Worm (Caenorhabditis elegans) whole organism, L1 larva: Measurements from ENCODE around the gene Y75B8A.7.

Source experiments
- C04F5.9 ChIP-seq: sonication (generic microtip); optimal IDR thresholded peaks from 2 replicates; lab custom pipeline; 2016; ENCODE audit warnings: missing genetic modification characterization, missing compliant biosample characterization
- C16A3.4 ChIP-seq: fragments of 150-350 bp; optimal IDR thresholded peaks from 2 replicates; lab custom pipeline; 2014; ENCODE audit warnings: missing biosample characterization, missing genetic modification characterization
- C34B4.2 ChIP-seq: sonication (generic microtip); optimal IDR thresholded peaks from 2 replicates; lab custom pipeline; 2017; ENCODE audit warnings: mild to moderate bottlenecking, missing genetic modification characterization, missing compliant biosample characterization
- aha-1 ChIP-seq: fragments of 150-350 bp; optimal IDR thresholded peaks from 2 replicates; lab custom pipeline; 2014; ENCODE audit warnings: missing biosample characterization, missing genetic modification characterization
- ama-1 ChIP-seq: fragments of 150-350 bp; optimal IDR thresholded peaks from 2 replicates; lab custom pipeline; 2014
- ceh-63 ChIP-seq: fragments of 200-800 bp; sonication (Bioruptor generic); optimal IDR thresholded peaks from 2 replicates; lab custom pipeline; 2018; ENCODE audit warnings: mild to moderate bottlenecking, missing genetic modification characterization, missing compliant biosample characterization
- ceh-8 ChIP-seq: fragments of 200-800 bp; sonication (Bioruptor generic); optimal IDR thresholded peaks from 2 replicates; lab custom pipeline; 2018; ENCODE audit warnings: mild to moderate bottlenecking, missing genetic modification characterization, moderate library complexity, missing compliant biosample characterization
- ceh-90 ChIP-seq: sonication (generic microtip); optimal IDR thresholded peaks from 2 replicates; lab custom pipeline; 2016; ENCODE audit warnings: missing genetic modification characterization, missing compliant biosample characterization
- ces-1 ChIP-seq: fragments of 150-350 bp; optimal IDR thresholded peaks from 2 replicates; lab custom pipeline; 2014; ENCODE audit warnings: missing biosample characterization, missing genetic modification reagents, missing genetic modification characterization
- dsc-1 ChIP-seq: sonication (generic microtip); optimal IDR thresholded peaks from 2 replicates; lab custom pipeline; 2016; ENCODE audit warnings: mild to moderate bottlenecking, missing genetic modification characterization, missing compliant biosample characterization
- efl-1 ChIP-seq, 4 experiments: fragments of 150-350 bp; optimal IDR thresholded peaks in 3 of 4; peaks in 1 of 4; 1 replicate in 1 of 4; 2 replicates in 3 of 4; lab custom pipeline; 2014; ENCODE audit warnings: missing biosample characterization in 2 of 4, missing genetic modification characterization in 2 of 4, missing genetic modification reagents in 2 of 4
- egl-27 ChIP-seq, 2 experiments: fragments of 150-350 bp in 1 of 2; sonication (generic microtip); optimal IDR thresholded peaks; 3 replicates each; lab custom pipeline; 2017 to 2018; ENCODE audit warnings: missing biosample characterization in 2 of 2, missing genetic modification characterization in 2 of 2, missing genetic modification reagents in 2 of 2
- elt-2 ChIP-seq: sonication (generic microtip); optimal IDR thresholded peaks from 2 replicates; lab custom pipeline; 2016; ENCODE audit warnings: missing genetic modification characterization, mild to moderate bottlenecking, inconsistent platforms, missing compliant biosample characterization, missing genetic modification reagents
- elt-3 ChIP-seq, 6 experiments: fragments of 150-350 bp in 1 of 6; sonication (generic microtip); optimal IDR thresholded peaks; 2 replicates each; lab custom pipeline; 2017 to 2018; ENCODE audit warnings: missing biosample characterization in 6 of 6, missing genetic modification characterization in 6 of 6, inconsistent platforms in 1 of 6
- ets-5 ChIP-seq: fragments of 200-800 bp; sonication (Bioruptor generic); IDR thresholded peaks from 2 replicates; pipeline ENCODE4 v1.3.6; 2022; ENCODE audit warnings: missing genetic modification characterization, missing compliant biosample characterization
- fkh-10 ChIP-seq: sonication (generic microtip); optimal IDR thresholded peaks from 2 replicates; lab custom pipeline; 2017; ENCODE audit warnings: missing biosample characterization, missing genetic modification reagents, missing genetic modification characterization
- fkh-4 ChIP-seq: sonication (generic microtip); optimal IDR thresholded peaks from 2 replicates; lab custom pipeline; 2016; ENCODE audit warnings: missing compliant biosample characterization, missing genetic modification characterization, borderline replicate concordance
- fkh-8 ChIP-seq: sonication (generic microtip); optimal IDR thresholded peaks from 2 replicates; lab custom pipeline; 2016; ENCODE audit warnings: mild to moderate bottlenecking, missing genetic modification characterization, missing compliant biosample characterization
- fos-1 ChIP-seq: fragments of 150-350 bp; optimal IDR thresholded peaks from 2 replicates; lab custom pipeline; 2014; ENCODE audit warnings: missing biosample characterization, missing genetic modification characterization
- hlh-17 ChIP-seq: fragments of 200-800 bp; sonication (Bioruptor generic); optimal IDR thresholded peaks from 2 replicates; lab custom pipeline; 2018; ENCODE audit warnings: missing genetic modification characterization, mild to moderate bottlenecking, missing compliant biosample characterization, moderate library complexity, borderline replicate concordance
- irx-1 ChIP-seq: sonication (generic microtip); optimal IDR thresholded peaks from 2 replicates; lab custom pipeline; 2016; ENCODE audit warnings: missing genetic modification characterization, missing compliant biosample characterization
- jun-1 ChIP-seq: fragments of 150-350 bp; optimal IDR thresholded peaks from 2 replicates; lab custom pipeline; 2014; ENCODE audit warnings: missing biosample characterization, missing genetic modification reagents, missing genetic modification characterization
- lin-15B ChIP-seq: fragments of 150-350 bp; sonication (generic microtip); optimal IDR thresholded peaks from 3 replicates; lab custom pipeline; 2014; ENCODE audit warnings: missing biosample characterization, missing genetic modification characterization
- lin-35 ChIP-seq, 2 experiments: fragments of 150-350 bp; optimal IDR thresholded peaks; 2 replicates each; lab custom pipeline; 2014; ENCODE audit warnings: missing biosample characterization in 2 of 2, missing genetic modification characterization in 2 of 2, missing genetic modification reagents in 2 of 2
- lsy-2 ChIP-seq, 2 experiments: fragments of 150-350 bp; optimal IDR thresholded peaks; 2 replicates each; lab custom pipeline; 2014; ENCODE audit warnings: missing biosample characterization in 2 of 2, missing genetic modification characterization in 2 of 2
- mab-9 ChIP-seq: fragments of 200-800 bp; sonication (Bioruptor generic); IDR thresholded peaks from 2 replicates; pipeline ENCODE4 v1.3.6; 2022; ENCODE audit warnings: missing genetic modification reagents, missing genetic modification characterization, missing compliant biosample characterization
- mdl-1 ChIP-seq, 2 experiments: fragments of 150-350 bp; optimal IDR thresholded peaks; 2 replicates each; lab custom pipeline; 2014 to 2017; ENCODE audit warnings: missing biosample characterization in 2 of 2, missing genetic modification characterization in 2 of 2, inconsistent platforms in 1 of 2
- mep-1 ChIP-seq: fragments of 150-350 bp; optimal IDR thresholded peaks from 2 replicates; lab custom pipeline; 2014; ENCODE audit warnings: missing biosample characterization, missing genetic modification characterization
- nhr-12 ChIP-seq: sonication (generic microtip); optimal IDR thresholded peaks from 2 replicates; lab custom pipeline; 2017; ENCODE audit warnings: missing biosample characterization, missing genetic modification characterization
- nhr-19 ChIP-seq: fragments of 200-800 bp; sonication (Bioruptor generic); conservative IDR thresholded peaks from 2 replicates; pipeline ENCODE4 v1.3.6; 2022; ENCODE audit warnings: missing genetic modification characterization, missing compliant biosample characterization
- nhr-20 ChIP-seq: sonication (generic microtip); optimal IDR thresholded peaks from 2 replicates; lab custom pipeline; 2016; ENCODE audit warnings: mild to moderate bottlenecking, missing genetic modification characterization, missing compliant biosample characterization
- nhr-237 ChIP-seq: fragments of 150-350 bp; optimal IDR thresholded peaks from 2 replicates; lab custom pipeline; 2014; ENCODE audit warnings: missing biosample characterization, missing genetic modification characterization
- nhr-28 ChIP-seq: fragments of 150-350 bp; optimal IDR thresholded peaks from 2 replicates; lab custom pipeline; 2014; ENCODE audit warnings: missing biosample characterization, missing genetic modification characterization
- nhr-84 ChIP-seq: sonication (generic microtip); optimal IDR thresholded peaks from 2 replicates; lab custom pipeline; 2017; ENCODE audit warnings: missing biosample characterization, missing genetic modification characterization
- nhr-85 ChIP-seq: sonication (generic microtip); peaks from one replicate; lab custom pipeline; 2016; ENCODE audit warnings: missing genetic modification characterization, inconsistent platforms, missing compliant biosample characterization
- pax-3 ChIP-seq: fragments of 200-800 bp; sonication (Bioruptor generic); optimal IDR thresholded peaks from 2 replicates; lab custom pipeline; 2018; ENCODE audit warnings: mild to moderate bottlenecking, missing genetic modification characterization, moderate library complexity, missing compliant biosample characterization
- pqm-1 ChIP-seq: sonication (generic microtip); optimal IDR thresholded peaks from 3 replicates; lab custom pipeline; 2017; ENCODE audit warnings: missing biosample characterization, missing genetic modification characterization
- snpc-4 ChIP-seq: fragments of 150-350 bp; optimal IDR thresholded peaks from 2 replicates; lab custom pipeline; 2014; ENCODE audit warnings: missing biosample characterization, missing genetic modification characterization
- snu-23 ChIP-seq: sonication (generic microtip); optimal IDR thresholded peaks from 2 replicates; lab custom pipeline; 2016; ENCODE audit warnings: missing genetic modification characterization, missing compliant biosample characterization
- sox-4 ChIP-seq: sonication (generic microtip); optimal IDR thresholded peaks from 2 replicates; lab custom pipeline; 2016; ENCODE audit warnings: missing genetic modification characterization, missing compliant biosample characterization
- sptf-1 ChIP-seq: fragments of 150-350 bp; optimal IDR thresholded peaks from 2 replicates; lab custom pipeline; 2014; ENCODE audit warnings: missing biosample characterization, missing genetic modification characterization
- swsn-7 ChIP-seq: sonication (generic microtip); optimal IDR thresholded peaks from 2 replicates; lab custom pipeline; 2016; ENCODE audit warnings: missing genetic modification characterization, missing compliant biosample characterization
- tlp-1 ChIP-seq: fragments of 150-350 bp; optimal IDR thresholded peaks from 2 replicates; lab custom pipeline; 2014; ENCODE audit warnings: missing biosample characterization, missing genetic modification characterization
- unc-30 ChIP-seq: sonication (generic microtip); optimal IDR thresholded peaks from 2 replicates; lab custom pipeline; 2017; ENCODE audit warnings: missing biosample characterization, missing genetic modification characterization
- unc-62 ChIP-seq: fragments of 150-350 bp; optimal IDR thresholded peaks from 2 replicates; lab custom pipeline; 2014; ENCODE audit warnings: missing biosample characterization, missing genetic modification reagents, missing genetic modification characterization
- unc-98 ChIP-seq: fragments of 200-800 bp; sonication (Bioruptor generic); IDR thresholded peaks from 2 replicates; pipeline ENCODE4 v1.3.6; 2022; ENCODE audit warnings: missing genetic modification characterization, missing compliant biosample characterization
- vab-15 ChIP-seq: sonication (generic microtip); optimal IDR thresholded peaks from 2 replicates; lab custom pipeline; 2017; ENCODE audit warnings: missing genotype, mild to moderate bottlenecking, missing genetic modification characterization, missing compliant biosample characterization
- xbp-1 ChIP-seq: sonication (generic microtip); optimal IDR thresholded peaks from 2 replicates; lab custom pipeline; 2016; ENCODE audit warnings: missing genetic modification characterization, missing compliant biosample characterization
- zag-1 ChIP-seq: fragments of 150-350 bp; optimal IDR thresholded peaks from 2 replicates; lab custom pipeline; 2014; ENCODE audit warnings: missing biosample characterization, missing genetic modification characterization
- zip-4 ChIP-seq: fragments of 200-800 bp; sonication (Bioruptor generic); optimal IDR thresholded peaks from 2 replicates; lab custom pipeline; 2018; ENCODE audit warnings: mild to moderate bottlenecking, missing genetic modification characterization, moderate library complexity, missing compliant biosample characterization
- ztf-11 ChIP-seq, 2 experiments: sonication (generic microtip); optimal IDR thresholded peaks; 2 replicates each; lab custom pipeline; 2016 to 2017; ENCODE audit warnings: missing genetic modification characterization in 2 of 2, missing biosample characterization in 1 of 2, missing compliant biosample characterization in 1 of 2

Y75B8A.7 gene

ce11 chrIII:12151100-12151499 lies 1.6 kb upstream of the Y75B8A.7 start:
- TF ChIP-seq efl-1 (optimal IDR thresholded peaks at IDR 0.05; lab: Kevin White, UChicago): no peak
- peak in 1 of 2 experiments; percentile 83 for TF ChIP-seq efl-1 (GFP tag; optimal IDR thresholded peaks at IDR 0.05 in 1 of 2; lab: Kevin White, UChicago)
- TF ChIP-seq C34B4.2 (tag; lab: Kevin White, UChicago): no peak

ce11 chrIII:12152157-12152556 lies 542 bp upstream of the Y75B8A.7 start:
- TF ChIP-seq sox-4 (tag; lab: Kevin White, UChicago): no peak
- no peak for TF ChIP-seq ztf-11 (tag; optimal IDR thresholded peaks at IDR 0.05; lab: Kevin White, UChicago)
- TF ChIP-seq nhr-28 (tag; lab: Kevin White, UChicago): no peak
- no peak for TF ChIP-seq vab-15 (tag; lab: Kevin White, UChicago)
- no peak for TF ChIP-seq mdl-1 (tag; optimal IDR thresholded peaks at IDR 0.05; lab: Kevin White, UChicago)
- peak; percentile 11 for TF ChIP-seq elt-2 (tag; lab: Kevin White, UChicago)
- no peak for TF ChIP-seq unc-62 (GFP tag; lab: Kevin White, UChicago)
- no peak for TF ChIP-seq aha-1 (tag; lab: Kevin White, UChicago)
- no peak for TF ChIP-seq ceh-63 (GFP tag; lab: Kevin White, UChicago)
- TF ChIP-seq snu-23 (GFP tag; lab: Kevin White, UChicago): peak; percentile 48
- TF ChIP-seq C04F5.9 (tag; lab: Kevin White, UChicago): peak; percentile 26
- peak; percentile 41 for TF ChIP-seq mep-1 (tag; lab: Kevin White, UChicago)
- no peak for TF ChIP-seq unc-98 (GFP tag; lab: Robert Waterston, UW)
- no peak for TF ChIP-seq unc-30 (tag; lab: Kevin White, UChicago)
- TF ChIP-seq pqm-1 (tag; lab: Kevin White, UChicago): no peak
- TF ChIP-seq fos-1 (tag; lab: Kevin White, UChicago): peak; percentile 32
- no peak for TF ChIP-seq pax-3
- TF ChIP-seq tlp-1 (tag; lab: Kevin White, UChicago): no peak
- TF ChIP-seq nhr-19 (GFP tag; lab: Robert Waterston, UW): peak; percentile 35; the same call in 1 of the 2 replicates
- no peak for TF ChIP-seq ceh-8 (GFP tag; lab: Kevin White, UChicago)
- peak; percentile 42 for TF ChIP-seq nhr-20 (tag; lab: Kevin White, UChicago)
- peak; percentile 51 for TF ChIP-seq xbp-1 (tag; lab: Kevin White, UChicago)
- no peak for TF ChIP-seq jun-1
- peak; percentile 96 to 97 for TF ChIP-seq lin-35 (GFP tag; optimal IDR thresholded peaks at IDR 0.05; lab: Kevin White, UChicago)
- no peak for TF ChIP-seq zip-4 (GFP tag; lab: Kevin White, UChicago)
- no peak for TF ChIP-seq ceh-90 (tag; lab: Kevin White, UChicago)
- TF ChIP-seq fkh-10 (GFP tag; lab: Kevin White, UChicago): no peak
- no peak for TF ChIP-seq ces-1 (GFP tag; lab: Kevin White, UChicago)
- TF ChIP-seq C34B4.2 (tag; lab: Kevin White, UChicago): no peak
- no peak for TF ChIP-seq sptf-1
- TF ChIP-seq mab-9 (GFP tag; lab: Robert Waterston, UW): no peak
- no peak for TF ChIP-seq ama-1 (lab: Kevin White, UChicago)
- TF ChIP-seq ets-5 (GFP tag; lab: Robert Waterston, UW): no peak
- TF ChIP-seq lsy-2 (tag; optimal IDR thresholded peaks at IDR 0.05; lab: Kevin White, UChicago): peak; percentile 70 to 89
- TF ChIP-seq elt-3 (tag; optimal IDR thresholded peaks at IDR 0.05; lab: Kevin White, UChicago): peak in 1 of 6 experiments; percentile 29
- TF ChIP-seq fkh-4 (tag; lab: Kevin White, UChicago): no peak
- TF ChIP-seq nhr-237 (tag; lab: Kevin White, UChicago): no peak
- TF ChIP-seq fkh-8 (tag; lab: Kevin White, UChicago): peak; percentile 27
- TF ChIP-seq hlh-17 (GFP tag; lab: Kevin White, UChicago): no peak
- peak; percentile 68 for TF ChIP-seq lin-15B (tag; lab: Kevin White, UChicago)
- peak; percentile 25 for TF ChIP-seq snpc-4
- peak; percentile 10 for TF ChIP-seq irx-1 (tag; lab: Kevin White, UChicago)
- no peak for TF ChIP-seq nhr-12
- peak; percentile 44 for TF ChIP-seq C16A3.4 (tag; lab: Kevin White, UChicago)
- peak; percentile 42 for TF ChIP-seq dsc-1 (tag; lab: Kevin White, UChicago)
- no peak for TF ChIP-seq zag-1
- TF ChIP-seq nhr-84 (tag; lab: Kevin White, UChicago): no peak
- peak; percentile 60 for TF ChIP-seq nhr-85
- peak; percentile 37 for TF ChIP-seq swsn-7 (tag; lab: Kevin White, UChicago)
- no peak for TF ChIP-seq egl-27 (tag; optimal IDR thresholded peaks at IDR 0.05; lab: Kevin White, UChicago)
- peak; percentile 96 to 98 for TF ChIP-seq efl-1 (optimal IDR thresholded peaks at IDR 0.05; lab: Kevin White, UChicago)
- peak; percentile 96 to 99 for TF ChIP-seq efl-1 (GFP tag; optimal IDR thresholded peaks at IDR 0.05 in 1 of 2; lab: Kevin White, UChicago)
